ENCODE assay signal across 3 fruit fly cellular contexts in the genomic region with DNA sequence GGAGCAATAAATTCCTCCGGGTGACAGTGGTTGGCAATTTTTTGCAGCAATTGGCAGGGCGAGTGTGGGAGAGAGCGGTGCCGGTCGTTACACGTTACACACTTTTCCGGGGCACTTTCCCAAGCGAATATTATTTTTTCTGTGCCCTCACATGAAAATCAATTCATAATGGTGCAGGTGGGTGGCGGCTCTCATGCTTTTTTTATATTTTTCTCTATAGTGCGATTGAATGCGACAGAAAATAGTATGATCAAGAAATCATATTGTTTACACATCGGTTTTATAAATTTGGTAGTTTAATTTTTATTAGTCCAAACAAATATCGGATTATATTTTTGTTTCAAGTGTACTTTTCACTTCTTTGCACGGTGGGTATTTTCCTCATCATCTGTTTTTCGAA.
A peak's percentile ranks its signal among the peaks of the same experiment; 100 is the strongest.
TF ChIP-seq lines count a peak whose summit lies in the region.

No protein-coding gene starts in this region.

- TF ChIP-seq CTCF in whole organism, embryonic (GFP tag; optimal IDR thresholded peaks at IDR 0.05; lab: Kevin White, UChicago): no peak

TF ChIP-seq in whole organism, embryonic, 481 proteins besides CTCF, POLR2A, EP300 and RAD21:
- TF ChIP-seq CG34224 (GFP tag; IDR thresholded peaks at IDR 0.05; lab: Robert Waterston, UW; ENCODE audit: partially characterized antibody): no peak
- no peak for TF ChIP-seq CG15073 (GFP tag; optimal IDR thresholded peaks at IDR 0.05; lab: Kevin White, UChicago)
- TF ChIP-seq sens (GFP tag; lab: Kevin White, UChicago): peak; percentile 62
- peak; percentile 2 for TF ChIP-seq CG4424 (GFP tag; optimal IDR thresholded peaks at IDR 0.05; lab: Kevin White, UChicago)
- TF ChIP-seq gem (tag; optimal IDR thresholded peaks at IDR 0.05; lab: Kevin White, UChicago): peak; percentile 4
- peak; percentile 7; the same call in 1 of the 2 replicates for TF ChIP-seq Drgx (GFP tag; IDR thresholded peaks at IDR 0.05; lab: Robert Waterston, UW)
- TF ChIP-seq vvl (GFP tag; IDR thresholded peaks at IDR 0.05; lab: Robert Waterston, UW): 0 out of 2 replicates have a peak, but pooled peaks have one; percentile 11
- TF ChIP-seq pnt (GFP tag; optimal IDR thresholded peaks at IDR 0.05; lab: Kevin White, UChicago): no peak
- no peak for TF ChIP-seq Nf-YC (tag; optimal IDR thresholded peaks at IDR 0.05; lab: Kevin White, UChicago)
- TF ChIP-seq CG2712 (tag; optimal IDR thresholded peaks at IDR 0.05; lab: Kevin White, UChicago): peak; percentile 8
TF ChIP-seq in whole organism, embryonic: peak in this region for 6.

TF ChIP-seq in whole organism, prepupa, 60 proteins besides CTCF, POLR2A, EP300 and RAD21:
- TF ChIP-seq vri (GFP tag; optimal IDR thresholded peaks at IDR 0.05; lab: Kevin White, UChicago) (no peak), CG11902 (GFP tag; optimal IDR thresholded peaks at IDR 0.05; lab: Kevin White, UChicago) (no peak), ss (GFP tag; optimal IDR thresholded peaks at IDR 0.05; lab: Kevin White, UChicago) (no peak), CG8319 (GFP tag; optimal IDR thresholded peaks at IDR 0.05; lab: Kevin White, UChicago) (no peak), Hr4 (GFP tag; optimal IDR thresholded peaks at IDR 0.05; lab: Kevin White, UChicago) (peak; percentile 56), Sox14 (GFP tag; optimal IDR thresholded peaks at IDR 0.05; lab: Kevin White, UChicago) (no peak), CG10669 (GFP tag; optimal IDR thresholded peaks at IDR 0.05; lab: Kevin White, UChicago) (no peak), CG34406 (GFP tag; optimal IDR thresholded peaks at IDR 0.05; lab: Kevin White, UChicago) (no peak), cyc (GFP tag; optimal IDR thresholded peaks at IDR 0.05; lab: Kevin White, UChicago) (no peak), Eip78C (GFP tag; lab: Kevin White, UChicago) (peak; percentile 30), CG10631 (GFP tag; optimal IDR thresholded peaks at IDR 0.05; lab: Kevin White, UChicago) (no peak), OdsH (GFP tag; optimal IDR thresholded peaks at IDR 0.05; lab: Kevin White, UChicago) (no peak), salr (GFP tag; optimal IDR thresholded peaks at IDR 0.05; lab: Kevin White, UChicago) (peak in 1 of 2 experiments; percentile 17), CG8119 (GFP tag; IDR thresholded peaks at IDR 0.05; lab: Robert Waterston, UW) (0 out of 3 replicates have a peak, but pooled peaks have one; percentile 33), Gug (GFP tag; IDR thresholded peaks at IDR 0.05; lab: Robert Waterston, UW) (no peak), CG32006 (GFP tag; optimal IDR thresholded peaks at IDR 0.05; lab: Kevin White, UChicago) (peak; percentile 59), Ets96B (tag; optimal IDR thresholded peaks at IDR 0.05; lab: Kevin White, UChicago) (no peak), Sox102F (GFP tag; optimal IDR thresholded peaks at IDR 0.05; lab: Kevin White, UChicago) (no peak), CG8632 (GFP tag; optimal IDR thresholded peaks at IDR 0.05; lab: Kevin White, UChicago) (no peak), Lpt (GFP tag; optimal IDR thresholded peaks at IDR 0.05; lab: Kevin White, UChicago) (peak; percentile 8), CG16779 (tag; optimal IDR thresholded peaks at IDR 0.05; lab: Kevin White, UChicago) (no peak), Blimp-1 (GFP tag; optimal IDR thresholded peaks at IDR 0.05; lab: Kevin White, UChicago) (no peak), dac (GFP tag; optimal IDR thresholded peaks at IDR 0.05; lab: Kevin White, UChicago) (no peak)

TF ChIP-seq in whole organism, pupa, 21 proteins besides CTCF, POLR2A, EP300 and RAD21:
- TF ChIP-seq CG10348 (GFP tag; IDR thresholded peaks at IDR 0.05; lab: Robert Waterston, UW) (no peak), CG12605 (GFP tag; IDR thresholded peaks at IDR 0.05; lab: Robert Waterston, UW) (no peak), Pif1A (GFP tag; optimal IDR thresholded peaks at IDR 0.05; lab: Kevin White, UChicago) (no peak), CG8159 (tag; optimal IDR thresholded peaks at IDR 0.05; lab: Kevin White, UChicago) (no peak), D1 (tag; optimal IDR thresholded peaks at IDR 0.05; lab: Kevin White, UChicago) (no peak), CG4496 (GFP tag; IDR thresholded peaks at IDR 0.05; lab: Robert Waterston, UW) (no peak), fd96Ca (GFP tag; IDR thresholded peaks at IDR 0.05; lab: Robert Waterston, UW) (peak; percentile 37; the same call in 1 of the 3 replicates), CG32121 (GFP tag; IDR thresholded peaks at IDR 0.05; lab: Robert Waterston, UW) (peak; percentile 29; the same call in 1 of the 2 replicates), CG9948 (tag; optimal IDR thresholded peaks at IDR 0.05; lab: Kevin White, UChicago) (no peak), CG15710 (tag; optimal IDR thresholded peaks at IDR 0.05; lab: Kevin White, UChicago) (no peak)
